Fruit fly (Drosophila melanogaster) whole organism, embryonic: ENCODE results near the gene kirre.

Source experiments
- CG1024 ChIP-seq: fragments of 200-800 bp; sonication (Bioruptor generic); IDR thresholded peaks from 2 replicates; pipeline ENCODE4 v1.3.6; 2022; ENCODE audit warnings: missing biosample characterization, missing genetic modification characterization
- CG12744 ChIP-seq: fragments of 200-800 bp; sonication (Bioruptor generic); optimal IDR thresholded peaks from 2 replicates; lab custom pipeline; 2016; ENCODE audit warnings: missing biosample characterization, missing genetic modification characterization
- CG14710 ChIP-seq: fragments of 200-800 bp; sonication (Bioruptor generic); optimal IDR thresholded peaks from 3 replicates; lab custom pipeline; 2019; ENCODE audit warnings: missing biosample characterization, mild to moderate bottlenecking, missing genetic modification characterization, moderate library complexity
- CG16813 ChIP-seq: fragments of 200-800 bp; sonication (Bioruptor generic); IDR thresholded peaks from 3 replicates; pipeline ENCODE4 v1.3.6; 2022; ENCODE audit warnings: missing biosample characterization, missing genetic modification characterization; ENCODE audit not compliant: partially characterized antibody
- CG17361 ChIP-seq: fragments of 200-800 bp; sonication (Bioruptor generic); IDR thresholded peaks from 3 replicates; pipeline ENCODE4 v1.3.6; 2022; ENCODE audit warnings: missing biosample characterization, missing genetic modification characterization
- CG18476 ChIP-seq: fragments of 200-800 bp; sonication (Bioruptor generic); optimal IDR thresholded peaks from 2 replicates; lab custom pipeline; 2016; ENCODE audit warnings: missing biosample characterization, mild to moderate bottlenecking, missing genetic modification characterization
- CG2116 ChIP-seq: fragments of 200-800 bp; sonication (Bioruptor generic); optimal IDR thresholded peaks from 3 replicates; lab custom pipeline; 2018; ENCODE audit warnings: missing biosample characterization, mild to moderate bottlenecking, missing genetic modification characterization
- CG2875 ChIP-seq: fragments of 200-800 bp; sonication (Bioruptor generic); optimal IDR thresholded peaks from 2 replicates; lab custom pipeline; 2017; ENCODE audit warnings: missing biosample characterization, mild to moderate bottlenecking, missing genetic modification characterization, missing genetic modification reagents
- CG30403 ChIP-seq: fragments of 200-800 bp; sonication (Bioruptor generic); optimal IDR thresholded peaks from 3 replicates; lab custom pipeline; 2016; ENCODE audit warnings: missing biosample characterization, missing genetic modification characterization
- CG5953 ChIP-seq: fragments of 200-800 bp; sonication (Bioruptor generic); IDR thresholded peaks from 2 replicates; pipeline ENCODE4 v1.3.6; 2022; ENCODE audit warnings: missing biosample characterization, missing genetic modification characterization
- CG6683 ChIP-seq: fragments of 200-800 bp; sonication (Bioruptor generic); optimal IDR thresholded peaks from 2 replicates; lab custom pipeline; 2017; ENCODE audit warnings: missing biosample characterization, mild to moderate bottlenecking, missing genetic modification characterization, missing genetic modification reagents
- CG6791 ChIP-seq: fragments of 200-800 bp; sonication (Bioruptor generic); IDR thresholded peaks from 3 replicates; pipeline ENCODE4 v1.3.6; 2022; ENCODE audit warnings: missing biosample characterization, missing genetic modification characterization; ENCODE audit not compliant: partially characterized antibody
- CG6813 ChIP-seq: fragments of 200-800 bp; sonication (Bioruptor generic); optimal IDR thresholded peaks from 2 replicates; lab custom pipeline; 2017; ENCODE audit warnings: missing biosample characterization, missing genetic modification characterization, mild to moderate bottlenecking, moderate library complexity, missing genetic modification reagents
- CG9437 ChIP-seq: fragments of 200-800 bp; sonication (Bioruptor generic); optimal IDR thresholded peaks from 2 replicates; lab custom pipeline; 2018; ENCODE audit warnings: missing biosample characterization, mild to moderate bottlenecking, missing genetic modification characterization
- D19A ChIP-seq: fragments of 200-800 bp; optimal IDR thresholded peaks from 3 replicates; lab custom pipeline; 2019; ENCODE audit warnings: missing biosample characterization, mild to moderate bottlenecking, missing genetic modification characterization, moderate library complexity
- HmgD ChIP-seq: fragments of 200-800 bp; sonication (Bioruptor generic); optimal IDR thresholded peaks from 3 replicates; lab custom pipeline; 2016; ENCODE audit warnings: missing biosample characterization, missing genetic modification characterization
- Kr ChIP-seq: fragments of 200-800 bp; sonication (Bioruptor generic); optimal IDR thresholded peaks from 2 replicates; lab custom pipeline; 2017; ENCODE audit warnings: missing biosample characterization, mild to moderate bottlenecking, missing genetic modification characterization
- Mes4 ChIP-seq: fragments of 200-800 bp; sonication (Bioruptor generic); optimal IDR thresholded peaks from 2 replicates; lab custom pipeline; 2016; ENCODE audit warnings: missing biosample characterization, missing genetic modification characterization
- NC2α ChIP-seq: fragments of 200-800 bp; sonication (Bioruptor generic); optimal IDR thresholded peaks from 2 replicates; lab custom pipeline; 2016; ENCODE audit warnings: missing biosample characterization, missing genetic modification characterization
- NC2β ChIP-seq: fragments of 200-800 bp; sonication (Bioruptor generic); optimal IDR thresholded peaks from 2 replicates; lab custom pipeline; 2016; ENCODE audit warnings: missing biosample characterization, missing genetic modification characterization
- Oli ChIP-seq: fragments of 200-800 bp; sonication (Bioruptor generic); optimal IDR thresholded peaks from 2 replicates; lab custom pipeline; 2018; ENCODE audit warnings: missing biosample characterization, mild to moderate bottlenecking, missing genetic modification characterization, moderate library complexity
- Opbp ChIP-seq: fragments of 200-800 bp; sonication (Bioruptor generic); IDR thresholded peaks from 3 replicates; pipeline ENCODE4 v1.3.6; 2022; ENCODE audit warnings: missing biosample characterization, missing genetic modification characterization; ENCODE audit not compliant: partially characterized antibody
- Pdp1 ChIP-seq, 2 experiments: fragments of 200-800 bp; sonication (Bioruptor generic); optimal IDR thresholded peaks; 3 replicates each; lab custom pipeline; 2016; ENCODE audit warnings: missing biosample characterization in 2 of 2, missing genetic modification characterization in 2 of 2, mild to moderate bottlenecking in 1 of 2, moderate library complexity in 1 of 2
- Rx ChIP-seq: fragments of 200-800 bp; sonication (Bioruptor generic); IDR thresholded peaks from 2 replicates; pipeline ENCODE4 v1.3.6; 2022; ENCODE audit warnings: missing biosample characterization, missing genetic modification characterization
- Sin3A ChIP-seq: fragments of >200 bp; optimal IDR thresholded peaks from 2 replicates; lab custom pipeline; 2018
- Tbp ChIP-seq: fragments of >200 bp; optimal IDR thresholded peaks from 2 replicates; lab custom pipeline; 2018; ENCODE audit warnings: missing biosample characterization, missing genetic modification characterization
- amos ChIP-seq: fragments of 200-800 bp; sonication (Bioruptor generic); IDR thresholded peaks from 2 replicates; pipeline ENCODE4 v1.3.6; 2022; ENCODE audit warnings: missing biosample characterization, missing genetic modification characterization; ENCODE audit not compliant: partially characterized antibody
- bbx ChIP-seq: fragments of 200-800 bp; sonication (Bioruptor generic); IDR thresholded peaks from 2 replicates; pipeline ENCODE4 v1.3.6; 2022; ENCODE audit warnings: missing biosample characterization, missing genetic modification characterization; ENCODE audit not compliant: partially characterized antibody
- chn ChIP-seq: fragments of 200-800 bp; sonication (Bioruptor generic); optimal IDR thresholded peaks from 2 replicates; lab custom pipeline; 2016; ENCODE audit warnings: missing biosample characterization, missing genetic modification characterization
- dan ChIP-seq: fragments of 200-800 bp; sonication (Bioruptor generic); IDR thresholded peaks from 2 replicates; pipeline ENCODE4 v1.3.6; 2022; ENCODE audit warnings: missing biosample characterization, missing genetic modification characterization
- dpn ChIP-seq, 2 experiments: fragments of 200-800 bp; sonication (Bioruptor generic); optimal IDR thresholded peaks; 3 replicates each; lab custom pipeline; 2016; ENCODE audit warnings: missing biosample characterization in 2 of 2, missing genetic modification characterization in 2 of 2
- hb ChIP-seq: fragments of 200-800 bp; sonication (Bioruptor generic); IDR thresholded peaks from 3 replicates; pipeline ENCODE4 v1.3.6; 2022; ENCODE audit warnings: missing biosample characterization, missing genetic modification characterization; ENCODE audit not compliant: partially characterized antibody
- her ChIP-seq: fragments of 200-800 bp; sonication (Bioruptor generic); optimal IDR thresholded peaks from 2 replicates; lab custom pipeline; 2016; ENCODE audit warnings: missing biosample characterization, missing genetic modification characterization
- insv ChIP-seq, 2 experiments: fragments of 200-800 bp; sonication (Bioruptor generic); optimal IDR thresholded peaks; 3 replicates each; lab custom pipeline; 2016 to 2018; ENCODE audit warnings: missing biosample characterization in 2 of 2, missing genetic modification characterization in 2 of 2
- inv ChIP-seq: fragments of 200-800 bp; sonication (Bioruptor generic); IDR thresholded peaks from 2 replicates; pipeline ENCODE4 v1.3.6; 2022; ENCODE audit warnings: missing biosample characterization, missing genetic modification characterization; ENCODE audit not compliant: partially characterized antibody
- jing ChIP-seq: fragments of 200-800 bp; sonication (Bioruptor generic); optimal IDR thresholded peaks from 2 replicates; lab custom pipeline; 2018; ENCODE audit warnings: missing biosample characterization, mild to moderate bottlenecking, missing genetic modification characterization
- luna ChIP-seq: fragments of 200-800 bp; sonication (Bioruptor generic); optimal IDR thresholded peaks from 2 replicates; lab custom pipeline; 2016; ENCODE audit warnings: missing biosample characterization, missing genetic modification characterization
- mld ChIP-seq: fragments of 200-800 bp; sonication (Bioruptor generic); IDR thresholded peaks from 3 replicates; pipeline ENCODE4 v1.3.6; 2022; ENCODE audit warnings: missing biosample characterization, missing genetic modification characterization; ENCODE audit not compliant: partially characterized antibody
- pzg ChIP-seq: fragments of 200-800 bp; sonication (Bioruptor generic); optimal IDR thresholded peaks from 3 replicates; lab custom pipeline; 2018; ENCODE audit warnings: missing biosample characterization, mild to moderate bottlenecking, missing genetic modification characterization, moderate library complexity
- sens-2 ChIP-seq: fragments of 200-800 bp; sonication (Bioruptor generic); IDR thresholded peaks from 2 replicates; pipeline ENCODE4 v1.3.6; 2022; ENCODE audit warnings: missing biosample characterization, missing genetic modification characterization
- so ChIP-seq: fragments of 200-800 bp; sonication (Bioruptor generic); IDR thresholded peaks from 3 replicates; pipeline ENCODE4 v1.3.6; 2022; ENCODE audit warnings: missing biosample characterization, missing genetic modification characterization
- tin ChIP-seq: fragments of 200-800 bp; sonication (Bioruptor generic); optimal IDR thresholded peaks from 3 replicates; lab custom pipeline; 2016; ENCODE audit warnings: missing biosample characterization, missing genetic modification characterization
- tll ChIP-seq, 2 experiments: fragments of 200-800 bp in 1 of 2; fragments of >200 bp in 1 of 2; sonication (Bioruptor generic) in 1 of 2; optimal IDR thresholded peaks; 2 replicates each; lab custom pipeline; 2017 to 2019; ENCODE audit warnings: missing biosample characterization in 2 of 2, missing genetic modification characterization in 2 of 2, mild to moderate bottlenecking in 1 of 2, moderate library complexity in 1 of 2
- vfl ChIP-seq: fragments of 200-800 bp; sonication (Bioruptor generic); optimal IDR thresholded peaks from 2 replicates; lab custom pipeline; 2016; ENCODE audit warnings: missing biosample characterization, missing genetic modification characterization
- vnd ChIP-seq: fragments of 200-800 bp; sonication (Bioruptor generic); IDR thresholded peaks from 3 replicates; pipeline ENCODE4 v1.3.6; 2022; ENCODE audit warnings: missing biosample characterization, missing genetic modification characterization; ENCODE audit not compliant: partially characterized antibody
- zf30C ChIP-seq: fragments of 200-800 bp; sonication (Bioruptor generic); optimal IDR thresholded peaks from 3 replicates; lab custom pipeline; 2018; ENCODE audit warnings: missing biosample characterization, mild to moderate bottlenecking, missing genetic modification characterization

kirre gene

dm6 chrX:2740084-2740483 lies at the start of gene kirre:
TSS of gene kirre (plus strand) at chrX:2740384.
- no peak for TF ChIP-seq CG30403 (GFP tag; lab: Kevin White, UChicago)
- TF ChIP-seq Rx (GFP tag; lab: Robert Waterston, UW) = no peak
- no peak for TF ChIP-seq CG14710 (tag; lab: Kevin White, UChicago)
- no peak for TF ChIP-seq CG5953 (GFP tag; lab: Robert Waterston, UW)
- TF ChIP-seq NC2β (GFP tag; lab: Kevin White, UChicago) = no peak
- no peak for TF ChIP-seq luna (GFP tag; lab: Kevin White, UChicago)
- TF ChIP-seq CG12744 (GFP tag; lab: Kevin White, UChicago) = no peak
- no peak for TF ChIP-seq jing (GFP tag; lab: Kevin White, UChicago)
- TF ChIP-seq NC2α (GFP tag; lab: Kevin White, UChicago) = no peak
- TF ChIP-seq Mes4 (GFP tag; lab: Kevin White, UChicago) = no peak
- TF ChIP-seq D19A = no peak
- TF ChIP-seq so (GFP tag; lab: Robert Waterston, UW) = no peak
- no peak for TF ChIP-seq CG2875 (GFP tag; lab: Kevin White, UChicago)
- TF ChIP-seq CG1024 (GFP tag; lab: Robert Waterston, UW) = no peak
- no peak for TF ChIP-seq chn
- TF ChIP-seq CG18476 (GFP tag; lab: Kevin White, UChicago) = no peak
- TF ChIP-seq zf30C (GFP tag; lab: Kevin White, UChicago) = no peak
- no peak for TF ChIP-seq her (GFP tag; lab: Kevin White, UChicago)

dm6 chrX:2693786-2694185 lies 46.4 kb upstream of the kirre start, which contains the start of gene dyw:
TSS of gene dyw (minus strand) at chrX:2693886.
- TF ChIP-seq insv (GFP tag; optimal IDR thresholded peaks at IDR 0.05; lab: Kevin White, UChicago) = no peak
- TF ChIP-seq dan (GFP tag; lab: Robert Waterston, UW) = no peak
- TF ChIP-seq Oli (tag; lab: Kevin White, UChicago) = no peak
- no peak for TF ChIP-seq tll (GFP tag; optimal IDR thresholded peaks at IDR 0.05; lab: Kevin White, UChicago)

- TF ChIP-seq hb (GFP tag; lab: Robert Waterston, UW) (peak; percentile 66; the same call in 2 of the 3 replicates), vfl (no peak), Tbp (GFP tag; lab: Kevin White, UChicago) (no peak), CG2116 (GFP tag; lab: Kevin White, UChicago) (peak; percentile 63), amos (GFP tag; lab: Robert Waterston, UW) (peak; percentile 76), pzg (peak; percentile 21), Sin3A (peak; percentile 5), CG6683 (no peak), Kr (GFP tag; lab: Kevin White, UChicago) (no peak), mld (GFP tag; lab: Robert Waterston, UW) (0 out of 3 replicates have a peak, but pooled peaks have one; percentile 34), CG16813 (GFP tag; lab: Robert Waterston, UW) (peak; percentile 74), CG6813 (GFP tag; lab: Kevin White, UChicago) (no peak), HmgD (GFP tag; lab: Kevin White, UChicago) (no peak), bbx (peak; percentile 76), Pdp1 (GFP tag; optimal IDR thresholded peaks at IDR 0.05; lab: Kevin White, UChicago) (no peak), CG6791 (GFP tag; lab: Robert Waterston, UW) (peak; percentile 82), CG9437 (GFP tag; lab: Kevin White, UChicago) (peak; percentile 63), dpn (GFP tag; optimal IDR thresholded peaks at IDR 0.05; lab: Kevin White, UChicago) (no peak), CG17361 (GFP tag; lab: Robert Waterston, UW) (no peak), inv (GFP tag; lab: Robert Waterston, UW) (peak; percentile 53), Opbp (GFP tag; lab: Robert Waterston, UW) (peak; percentile 84), tin (no peak), sens-2 (GFP tag; lab: Robert Waterston, UW) (no peak), vnd (GFP tag; lab: Robert Waterston, UW) (peak; percentile 73)
Measured at dm6 chrX:2698064-2698894, 41.9 kb upstream of the kirre start, which contains the start of the genes Spg7 and Lint-O. TSS of gene Spg7 (minus strand) at chrX:2698211. TSS of gene Lint-O (plus strand) at chrX:2698701.
